Worm (Caenorhabditis elegans) whole organism, early embryonic: ENCODE data around the gene F28A10.1.

Source experiments
- F13C5.2 ChIP-seq: sonication (generic microtip); optimal IDR thresholded peaks from 2 replicates; lab custom pipeline; 2017; ENCODE audit warnings: mild to moderate bottlenecking, missing genetic modification characterization, inconsistent platforms, missing compliant biosample characterization
- ama-1 ChIP-seq: fragments of 150-350 bp; optimal IDR thresholded peaks from 2 replicates; lab custom pipeline; 2014
- hmg-4 ChIP-seq: fragments of 200-800 bp; sonication (Bioruptor generic); optimal IDR thresholded peaks from 2 replicates; lab custom pipeline; 2018; ENCODE audit warnings: mild to moderate bottlenecking, missing genetic modification characterization, missing compliant biosample characterization
- sea-1 ChIP-seq: fragments of 200-800 bp; sonication (Bioruptor generic); conservative IDR thresholded peaks from 2 replicates; pipeline ENCODE4 v1.3.6; 2022; ENCODE audit warnings: missing genetic modification characterization, missing compliant biosample characterization

DNA sequence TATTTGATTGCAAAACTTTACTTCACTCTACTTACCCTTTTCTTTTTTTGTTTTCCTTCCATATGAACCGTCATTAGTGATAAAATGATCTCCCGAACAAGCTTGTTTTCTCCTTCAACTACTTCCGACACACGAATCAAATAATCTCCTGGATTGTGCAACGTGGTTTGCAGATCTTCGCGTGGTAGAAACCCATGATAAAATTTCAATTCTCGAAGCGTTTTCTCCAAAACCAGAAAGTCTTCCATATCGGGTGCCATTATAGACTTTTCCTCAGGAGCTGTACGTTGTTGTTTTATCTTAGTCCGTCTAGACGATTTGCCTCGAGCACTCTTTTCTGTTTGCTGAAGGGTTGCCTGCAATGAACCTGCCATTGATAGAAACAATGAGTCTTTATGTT, 28.2 kb upstream of the F28A10.1 start:
- TF ChIP-seq F13C5.2: no peak
- no peak for TF ChIP-seq hmg-4
- TF ChIP-seq ama-1 (lab: Kevin White, UChicago): no peak
- no peak for TF ChIP-seq sea-1 (GFP tag; lab: Robert Waterston, UW)
